Worm (Caenorhabditis elegans) whole organism, young adult: Measurements from ENCODE around the gene cyp-34A9.

Source experiments
- F57A8.1 ChIP-seq: fragments of 200-800 bp; sonication (Bioruptor generic); optimal IDR thresholded peaks from 2 replicates; lab custom pipeline; 2018; ENCODE audit warnings: mild to moderate bottlenecking, missing genetic modification characterization, moderate library complexity, missing compliant biosample characterization
- Y53F4B.3 ChIP-seq: fragments of 200-800 bp; sonication (Bioruptor generic); IDR thresholded peaks from 2 replicates; pipeline ENCODE4 v1.3.6; 2022; ENCODE audit warnings: missing genetic modification reagents, missing genetic modification characterization, missing compliant biosample characterization
- Y53G8AR.9 ChIP-seq: fragments of 200-800 bp; sonication (Bioruptor generic); conservative IDR thresholded peaks from 2 replicates; pipeline ENCODE4 v1.3.6; 2022; ENCODE audit warnings: missing genetic modification reagents, missing genetic modification characterization, missing compliant biosample characterization
- ceh-27 ChIP-seq: fragments of 200-800 bp; sonication (Bioruptor generic); optimal IDR thresholded peaks from 2 replicates; lab custom pipeline; 2018; ENCODE audit warnings: mild to moderate bottlenecking, missing genetic modification characterization, moderate library complexity, missing compliant biosample characterization
- efl-1 ChIP-seq: fragments of 150-350 bp; optimal IDR thresholded peaks from 2 replicates; lab custom pipeline; 2014; ENCODE audit warnings: missing biosample characterization, missing genetic modification reagents, missing genetic modification characterization
- pha-4 ChIP-seq: fragments of 150-350 bp; sonication (generic microtip); optimal IDR thresholded peaks from 2 replicates; lab custom pipeline; 2014; ENCODE audit warnings: missing biosample characterization, missing genetic modification reagents, missing genetic modification characterization
- snpc-4 ChIP-seq, 5 experiments: fragments of 150-350 bp in 1 of 5; sonication (generic microtip) in 4 of 5; optimal IDR thresholded peaks; 2 replicates each; lab custom pipeline; 2014 to 2018; ENCODE audit warnings: missing genetic modification characterization in 5 of 5, missing biosample characterization in 3 of 5, antibody characterized with exemption in 2 of 5, mild to moderate bottlenecking in 2 of 5, missing compliant biosample characterization in 2 of 5, missing genotype in 2 of 5, moderate library complexity in 2 of 5, missing genetic modification reagents in 1 of 5
- ztf-28 ChIP-seq: fragments of 200-800 bp; sonication (Bioruptor generic); IDR thresholded peaks from 2 replicates; pipeline ENCODE4 v1.3.6; 2022; ENCODE audit warnings: missing genetic modification reagents, missing genetic modification characterization, missing compliant biosample characterization

- TF ChIP-seq Y53F4B.3 (GFP tag; lab: Robert Waterston, UW) (no peak), Y53G8AR.9 (GFP tag; lab: Robert Waterston, UW) (no peak), ztf-28 (GFP tag; lab: Robert Waterston, UW) (no peak), F57A8.1 (GFP tag; lab: Kevin White, UChicago) (no peak), pha-4 (tag; lab: Kevin White, UChicago) (no peak), ceh-27 (no peak), snpc-4 (GFP tag; optimal IDR thresholded peaks at IDR 0.05; lab: Kevin White, UChicago) (no peak), snpc-4 (tag; optimal IDR thresholded peaks at IDR 0.05; lab: Kevin White, UChicago) (no peak), efl-1 (no peak)
These were observed 25.3 kb downstream of the cyp-34A9 start, which contains the start of gene cyp-35B3 for ce11 chrV:3945053-3945452.
